Worm (Caenorhabditis elegans): ENCODE measurements around the gene srx-16.

DNA sequence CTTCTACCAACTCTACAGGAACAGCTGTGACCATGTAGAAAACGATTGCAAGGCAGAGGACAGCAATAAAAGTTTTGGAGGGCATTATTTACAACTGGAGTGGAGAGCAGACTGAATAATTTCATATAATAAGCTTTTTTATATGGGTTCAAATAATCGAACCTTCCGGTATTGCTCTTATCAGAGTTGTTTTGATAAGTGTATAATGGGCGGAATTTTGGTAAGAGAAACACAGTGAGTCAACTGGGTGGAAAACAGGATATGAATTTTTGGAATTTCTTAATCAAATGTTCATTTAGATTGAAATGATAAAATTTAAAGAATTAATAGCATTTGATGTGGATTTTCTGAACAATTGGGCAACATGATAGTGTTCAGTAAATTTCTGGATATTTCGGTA lies 26.4 kb upstream of the srx-16 start, which contains the start of gene Y57E12B.11:
- TF ChIP-seq W03F9.2 (tag; optimal IDR thresholded peaks at IDR 0.05) (no peak), dao-5 (tag; optimal IDR thresholded peaks at IDR 0.05) (no peak)

Data from whole organism, L4/young adult.